Fruit fly (Drosophila melanogaster): ENCODE results near the gene acs.

Gene acs

DNA sequence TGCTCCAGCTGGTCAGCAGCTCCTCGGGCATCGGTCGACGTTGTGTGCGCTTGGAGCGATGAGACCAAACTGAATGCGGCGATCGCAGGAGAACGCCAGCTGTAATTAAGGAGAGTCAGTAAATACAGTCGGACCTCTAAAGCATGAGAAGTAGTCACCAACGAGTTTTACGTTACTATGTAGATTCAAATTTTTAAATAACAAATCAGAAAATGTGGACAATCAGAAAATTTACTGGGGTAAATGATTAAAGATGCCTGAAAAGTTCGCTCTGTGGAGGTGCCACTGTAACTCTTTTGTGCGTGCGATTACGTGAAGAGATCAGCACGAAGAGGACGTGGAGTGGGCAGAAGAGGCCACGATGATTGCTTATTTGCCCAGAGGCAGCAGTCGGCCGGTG lies 8.5 kb upstream of the acs start, which contains the start of gene SCOT (continued):
- no peak for TF ChIP-seq mld (GFP tag; IDR thresholded peaks at IDR 0.05; ENCODE audit: partially characterized antibody)
- no peak for TF ChIP-seq Sin3A (optimal IDR thresholded peaks at IDR 0.05)
- TF ChIP-seq gem (tag; optimal IDR thresholded peaks at IDR 0.05), result no peak
- TF ChIP-seq Atf6 (GFP tag; IDR thresholded peaks at IDR 0.05), result peak; percentile 72; the same call in 1 of the 2 replicates
- TF ChIP-seq btn (GFP tag; optimal IDR thresholded peaks at IDR 0.05), result peak; percentile 36
- no peak for TF ChIP-seq hbn (GFP tag; IDR thresholded peaks at IDR 0.05; ENCODE audit: partially characterized antibody)
- TF ChIP-seq dmrt99B (tag; optimal IDR thresholded peaks at IDR 0.05), result no peak
- TF ChIP-seq CG10959 (GFP tag; IDR thresholded peaks at IDR 0.05), result peak; percentile 65
- TF ChIP-seq Hr39 (optimal IDR thresholded peaks at IDR 0.05), result no peak
- TF ChIP-seq NC2β (GFP tag; optimal IDR thresholded peaks at IDR 0.05), result peak; percentile 58
- TF ChIP-seq CG16815 (GFP tag; optimal IDR thresholded peaks at IDR 0.05), result peak; percentile 41
- TF ChIP-seq CG10321 (GFP tag; IDR thresholded peaks at IDR 0.05), result peak; percentile 47; the same call in 1 of the 2 replicates
- TF ChIP-seq odd (GFP tag; optimal IDR thresholded peaks at IDR 0.05), result no peak
- TF ChIP-seq gro (GFP tag; optimal IDR thresholded peaks at IDR 0.05), result no peak
- TF ChIP-seq lov (optimal IDR thresholded peaks at IDR 0.05), result no peak
- TF ChIP-seq lov (GFP tag; IDR thresholded peaks at IDR 0.05), result 0 out of 3 replicates have a peak, but pooled peaks have one; percentile 65
- TF ChIP-seq Nf-YA (GFP tag; IDR thresholded peaks at IDR 0.05), result no peak
- TF ChIP-seq CG7928 (GFP tag; optimal IDR thresholded peaks at IDR 0.05), result no peak
- no peak for TF ChIP-seq CG17359 (tag; optimal IDR thresholded peaks at IDR 0.05)
- peak; percentile 66 for TF ChIP-seq bowl (GFP tag; IDR thresholded peaks at IDR 0.05)
- TF ChIP-seq CG14667 (GFP tag; IDR thresholded peaks at IDR 0.05), result peak; percentile 71
- peak; percentile 77 for TF ChIP-seq CG11456 (GFP tag; IDR thresholded peaks at IDR 0.05)
- TF ChIP-seq h (optimal IDR thresholded peaks at IDR 0.05), result no peak
- TF ChIP-seq stc (GFP tag; IDR thresholded peaks at IDR 0.05), result peak; percentile 72
- TF ChIP-seq HLH4C (GFP tag; IDR thresholded peaks at IDR 0.05; ENCODE audit: partially characterized antibody), result no peak
- peak; percentile 61 for TF ChIP-seq run (tag; optimal IDR thresholded peaks at IDR 0.05)
- peak; percentile 57 for TF ChIP-seq fd96Cb (tag; optimal IDR thresholded peaks at IDR 0.05)
- TF ChIP-seq Opbp (GFP tag; IDR thresholded peaks at IDR 0.05; ENCODE audit: partially characterized antibody), result no peak
- TF ChIP-seq crol (GFP tag; IDR thresholded peaks at IDR 0.05), result peak; percentile 17; the same call in 1 of the 2 replicates
- no peak for TF ChIP-seq zen2 (GFP tag; IDR thresholded peaks at IDR 0.05; ENCODE audit: partially characterized antibody)
- no peak for TF ChIP-seq ash1 (GFP tag; optimal IDR thresholded peaks at IDR 0.05)
- peak; percentile 50; the same call in 1 of the 2 replicates for TF ChIP-seq CG9932 (GFP tag; IDR thresholded peaks at IDR 0.05)
- TF ChIP-seq CG2120 (GFP tag; optimal IDR thresholded peaks at IDR 0.05), result no peak
- peak; percentile 85 for TF ChIP-seq Sox102F (GFP tag; optimal IDR thresholded peaks at IDR 0.05)
- TF ChIP-seq Aef1 (GFP tag; IDR thresholded peaks at IDR 0.05), result peak; percentile 70
- peak; percentile 74 for TF ChIP-seq CG3163 (GFP tag; optimal IDR thresholded peaks at IDR 0.05)
- TF ChIP-seq corto (GFP tag; optimal IDR thresholded peaks at IDR 0.05), result no peak
- TF ChIP-seq CG5245 (GFP tag; optimal IDR thresholded peaks at IDR 0.05), result peak; percentile 40
- no peak for TF ChIP-seq sqz (GFP tag; optimal IDR thresholded peaks at IDR 0.05)
- peak; percentile 60; the same call in 2 of the 3 replicates for TF ChIP-seq B-H1 (GFP tag; IDR thresholded peaks at IDR 0.05)
- peak; percentile 76 for TF ChIP-seq CG14014 (GFP tag; IDR thresholded peaks at IDR 0.05)
- no peak for TF ChIP-seq gfzf (GFP tag; optimal IDR thresholded peaks at IDR 0.05)
- TF ChIP-seq knrl (GFP tag; IDR thresholded peaks at IDR 0.05; ENCODE audit: partially characterized antibody), result no peak
- TF ChIP-seq CG32532 (GFP tag; IDR thresholded peaks at IDR 0.05), result peak; percentile 72
- no peak for TF ChIP-seq Neu2 (GFP tag; optimal IDR thresholded peaks at IDR 0.05; ENCODE audit: borderline replicate concordance)
- TF ChIP-seq sisA (GFP tag; IDR thresholded peaks at IDR 0.05), result peak; percentile 77
- TF ChIP-seq BEAF-32 (GFP tag; optimal IDR thresholded peaks at IDR 0.05), result no peak
- no peak for TF ChIP-seq CG7963 (GFP tag; IDR thresholded peaks at IDR 0.05; ENCODE audit: partially characterized antibody)
- peak; percentile 66 for TF ChIP-seq ssp (GFP tag; IDR thresholded peaks at IDR 0.05)
- TF ChIP-seq pros (GFP tag; optimal IDR thresholded peaks at IDR 0.05), result no peak
- peak; percentile 44 for TF ChIP-seq cato (GFP tag; optimal IDR thresholded peaks at IDR 0.05; ENCODE audit: borderline replicate concordance)
- peak; percentile 45 for TF ChIP-seq gsb (GFP tag; IDR thresholded peaks at IDR 0.05)

All from whole organism, embryonic.